Fruit fly (Drosophila melanogaster) whole organism, adult: Measurements from ENCODE around the gene CG6171.

Source experiments
- CG12768 ChIP-seq: fragments of 200-800 bp; sonication (Bioruptor generic); optimal IDR thresholded peaks from 2 replicates; lab custom pipeline; 2017; ENCODE audit warnings: missing biosample characterization, missing genetic modification characterization, mild to moderate bottlenecking, moderate library complexity, missing genetic modification reagents
- CG33017 ChIP-seq: fragments of 200-800 bp; sonication (Bioruptor generic); optimal IDR thresholded peaks from 2 replicates; lab custom pipeline; 2018; ENCODE audit warnings: missing biosample characterization, mild to moderate bottlenecking, missing genetic modification characterization, moderate library complexity
- CG5204 ChIP-seq: fragments of 200-800 bp; sonication (Bioruptor generic); optimal IDR thresholded peaks from 2 replicates; lab custom pipeline; 2016; ENCODE audit warnings: missing biosample characterization, missing genetic modification characterization
- bab1 ChIP-seq: fragments of 200-800 bp; sonication (Bioruptor generic); optimal IDR thresholded peaks from 3 replicates; lab custom pipeline; 2019; ENCODE audit warnings: missing biosample characterization, mild to moderate bottlenecking, missing genetic modification characterization, moderate library complexity
- kay ChIP-seq: fragments of 200-800 bp; sonication (Bioruptor generic); peaks from one replicate; lab custom pipeline; 2016; ENCODE audit warnings: missing biosample characterization, missing genetic modification characterization, borderline replicate concordance
- pad ChIP-seq: fragments of 200-800 bp; sonication (Bioruptor generic); optimal IDR thresholded peaks from 3 replicates; lab custom pipeline; 2017; ENCODE audit warnings: missing biosample characterization, missing genetic modification characterization, mild to moderate bottlenecking, moderate library complexity, missing genetic modification reagents
- tj ChIP-seq: fragments of 200-800 bp; sonication (Bioruptor generic); optimal IDR thresholded peaks from 3 replicates; lab custom pipeline; 2017; ENCODE audit warnings: missing biosample characterization, mild to moderate bottlenecking, missing genetic modification characterization, moderate library complexity

dm6 chr3R:15346018-15346383, 17.7 kb downstream of the CG6171 start, which contains the start of the genes Surf4 and CG31301:
- TF ChIP-seq bab1 (GFP tag; lab: Kevin White, UChicago) (peak; percentile 41), CG33017 (tag; lab: Kevin White, UChicago) (no peak), kay (no peak), CG5204 (no peak), pad (no peak), CG12768 (GFP tag; lab: Kevin White, UChicago) (no peak), tj (no peak)
